Fruit fly (Drosophila melanogaster) whole organism, prepupa: Measurements from ENCODE around the gene rho-5.

Source experiments
- Blimp-1 ChIP-seq: fragments of 200-800 bp; sonication (Bioruptor generic); optimal IDR thresholded peaks from 3 replicates; lab custom pipeline; 2017; ENCODE audit warnings: missing biosample characterization, missing genetic modification characterization, mild to moderate bottlenecking, moderate library complexity, missing genetic modification reagents
- CG10631 ChIP-seq: fragments of 200-800 bp; sonication (Bioruptor generic); optimal IDR thresholded peaks from 2 replicates; lab custom pipeline; 2016; ENCODE audit warnings: missing biosample characterization, missing genetic modification characterization
- CG10669 ChIP-seq: fragments of 200-800 bp; sonication (Bioruptor generic); optimal IDR thresholded peaks from 3 replicates; lab custom pipeline; 2018; ENCODE audit warnings: missing biosample characterization, mild to moderate bottlenecking, missing genetic modification characterization, moderate library complexity
- CG11294 ChIP-seq: fragments of 200-800 bp; sonication (Bioruptor generic); IDR thresholded peaks from 2 replicates; pipeline ENCODE4 v1.3.6; 2022; ENCODE audit warnings: missing biosample characterization, missing genetic modification characterization
- CG11762 ChIP-seq: fragments of 200-800 bp; sonication (Bioruptor generic); optimal IDR thresholded peaks from 3 replicates; lab custom pipeline; 2016; ENCODE audit warnings: missing biosample characterization, missing genetic modification characterization; ENCODE audit not compliant: insufficient read depth
- CG11902 ChIP-seq: fragments of 200-800 bp; sonication (Bioruptor generic); optimal IDR thresholded peaks from 3 replicates; lab custom pipeline; 2016; ENCODE audit warnings: missing biosample characterization, missing genetic modification characterization
- CG15336 ChIP-seq: fragments of 200-800 bp; sonication (Bioruptor generic); IDR thresholded peaks from 2 replicates; pipeline ENCODE4 v1.3.6; 2022; ENCODE audit warnings: missing biosample characterization, missing genetic modification characterization
- CG1621 ChIP-seq: fragments of 200-800 bp; sonication (Bioruptor generic); optimal IDR thresholded peaks from 3 replicates; lab custom pipeline; 2018; ENCODE audit warnings: missing biosample characterization, mild to moderate bottlenecking, missing genetic modification characterization
- CG3032 ChIP-seq: fragments of 200-800 bp; optimal IDR thresholded peaks from 2 replicates; lab custom pipeline; 2019; ENCODE audit warnings: missing biosample characterization, mild to moderate bottlenecking, missing genetic modification characterization, moderate library complexity
- CG31627 ChIP-seq: fragments of 200-800 bp; sonication (Bioruptor generic); optimal IDR thresholded peaks from 3 replicates; lab custom pipeline; 2016; ENCODE audit warnings: missing biosample characterization, missing genetic modification characterization
- CG32006 ChIP-seq: fragments of 200-800 bp; sonication (Bioruptor generic); optimal IDR thresholded peaks from 3 replicates; lab custom pipeline; 2017; ENCODE audit warnings: missing biosample characterization, mild to moderate bottlenecking, missing genetic modification characterization
- CG34406 ChIP-seq: fragments of 200-800 bp; sonication (Bioruptor generic); optimal IDR thresholded peaks from 3 replicates; lab custom pipeline; 2016; ENCODE audit warnings: missing biosample characterization, missing genetic modification characterization
- CG4318 ChIP-seq: fragments of 200-800 bp; sonication (Bioruptor generic); optimal IDR thresholded peaks from 3 replicates; lab custom pipeline; 2017; ENCODE audit warnings: missing biosample characterization, mild to moderate bottlenecking, missing genetic modification characterization
- CG6163 ChIP-seq: fragments of 200-800 bp; sonication (Bioruptor generic); IDR thresholded peaks from 3 replicates; pipeline ENCODE4 v1.3.6; 2022; ENCODE audit warnings: missing biosample characterization, missing genetic modification characterization
- CG6276 ChIP-seq: fragments of 200-800 bp; sonication (Bioruptor generic); optimal IDR thresholded peaks from 2 replicates; lab custom pipeline; 2017; ENCODE audit warnings: missing biosample characterization, mild to moderate bottlenecking, missing genetic modification characterization
- CG6792 ChIP-seq: fragments of 200-800 bp; sonication (Bioruptor generic); optimal IDR thresholded peaks from 3 replicates; lab custom pipeline; 2016; ENCODE audit warnings: missing biosample characterization, missing genetic modification characterization
- CG6808 ChIP-seq: fragments of 200-800 bp; sonication (Bioruptor generic); optimal IDR thresholded peaks from 3 replicates; lab custom pipeline; 2017; ENCODE audit warnings: missing biosample characterization, missing genetic modification characterization, mild to moderate bottlenecking, moderate library complexity, missing genetic modification reagents
- CG6854 ChIP-seq: fragments of 200-800 bp; sonication (Bioruptor generic); optimal IDR thresholded peaks from 2 replicates; lab custom pipeline; 2017; ENCODE audit warnings: missing biosample characterization, mild to moderate bottlenecking, missing genetic modification characterization
- CG7368 ChIP-seq: fragments of 200-800 bp; sonication (Bioruptor generic); optimal IDR thresholded peaks from 3 replicates; lab custom pipeline; 2016; ENCODE audit warnings: missing biosample characterization, missing genetic modification characterization
- CG8119 ChIP-seq: fragments of 200-800 bp; sonication (Bioruptor generic); IDR thresholded peaks from 3 replicates; pipeline ENCODE4 v1.3.6; 2022; ENCODE audit warnings: missing biosample characterization, missing genetic modification characterization
- CG8319 ChIP-seq: fragments of 200-800 bp; sonication (Bioruptor generic); optimal IDR thresholded peaks from 3 replicates; lab custom pipeline; 2016; ENCODE audit warnings: missing biosample characterization, missing genetic modification characterization
- CG8632 ChIP-seq: fragments of 200-800 bp; sonication (Bioruptor generic); optimal IDR thresholded peaks from 3 replicates; lab custom pipeline; 2016; ENCODE audit warnings: missing biosample characterization, missing genetic modification characterization
- CG9139 ChIP-seq: fragments of 200-800 bp; sonication (Bioruptor generic); optimal IDR thresholded peaks from 3 replicates; lab custom pipeline; 2017; ENCODE audit warnings: missing biosample characterization, mild to moderate bottlenecking, missing genetic modification characterization
- Eip75B ChIP-seq: fragments of 200-800 bp; sonication (Bioruptor generic); optimal IDR thresholded peaks from 3 replicates; lab custom pipeline; 2016; ENCODE audit warnings: missing biosample characterization, missing genetic modification characterization
- Eip78C ChIP-seq: fragments of 200-800 bp; sonication (Bioruptor generic); peaks from one replicate; lab custom pipeline; 2016; ENCODE audit warnings: missing biosample characterization, missing genetic modification characterization
- Eip93F ChIP-seq: fragments of 200-800 bp; sonication (Bioruptor generic); optimal IDR thresholded peaks from 2 replicates; lab custom pipeline; 2016; ENCODE audit warnings: missing biosample characterization, mild to moderate bottlenecking, missing genetic modification characterization
- Ets21C ChIP-seq: fragments of 200-800 bp; sonication (Bioruptor generic); optimal IDR thresholded peaks from 3 replicates; lab custom pipeline; 2016; ENCODE audit warnings: missing biosample characterization, missing genetic modification characterization
- Ets96B ChIP-seq: fragments of 200-800 bp; optimal IDR thresholded peaks from 2 replicates; lab custom pipeline; 2019; ENCODE audit warnings: missing biosample characterization, mild to moderate bottlenecking, missing genetic modification characterization, moderate library complexity
- Gug ChIP-seq: fragments of 200-800 bp; sonication (Bioruptor generic); IDR thresholded peaks from 2 replicates; pipeline ENCODE4 v1.3.6; 2022; ENCODE audit warnings: missing biosample characterization, missing genetic modification characterization
- Hr39 ChIP-seq: fragments of 200-800 bp; sonication (Bioruptor generic); optimal IDR thresholded peaks from 2 replicates; lab custom pipeline; 2016; ENCODE audit warnings: missing biosample characterization, missing genetic modification characterization
- Hr4 ChIP-seq: fragments of 200-800 bp; sonication (Bioruptor generic); optimal IDR thresholded peaks from 3 replicates; lab custom pipeline; 2016; ENCODE audit warnings: missing biosample characterization, missing genetic modification characterization
- Lpt ChIP-seq: fragments of 200-800 bp; sonication (Bioruptor generic); optimal IDR thresholded peaks from 3 replicates; lab custom pipeline; 2016; ENCODE audit warnings: missing biosample characterization, missing genetic modification characterization
- OdsH ChIP-seq: fragments of 200-800 bp; sonication (Bioruptor generic); optimal IDR thresholded peaks from 3 replicates; lab custom pipeline; 2016; ENCODE audit warnings: missing biosample characterization, missing genetic modification characterization
- Smox ChIP-seq: fragments of 200-800 bp; sonication (Bioruptor generic); optimal IDR thresholded peaks from 3 replicates; lab custom pipeline; 2016; ENCODE audit warnings: missing biosample characterization, missing genetic modification characterization
- Sox14 ChIP-seq: fragments of 200-800 bp; sonication (Bioruptor generic); optimal IDR thresholded peaks from 3 replicates; lab custom pipeline; 2016; ENCODE audit warnings: missing biosample characterization, missing genetic modification characterization
- achi ChIP-seq: fragments of 200-800 bp; sonication (Bioruptor generic); optimal IDR thresholded peaks from 3 replicates; lab custom pipeline; 2016; ENCODE audit warnings: missing biosample characterization, missing genetic modification characterization
- cyc ChIP-seq: fragments of 200-800 bp; sonication (Bioruptor generic); optimal IDR thresholded peaks from 3 replicates; lab custom pipeline; 2016; ENCODE audit warnings: missing biosample characterization, missing genetic modification characterization
- dac ChIP-seq: fragments of 200-800 bp; sonication (Bioruptor generic); optimal IDR thresholded peaks from 2 replicates; lab custom pipeline; 2017; ENCODE audit warnings: missing biosample characterization, mild to moderate bottlenecking, missing genetic modification characterization
- eg ChIP-seq: fragments of 200-800 bp; sonication (Bioruptor generic); IDR thresholded peaks from 3 replicates; pipeline ENCODE4 v1.3.6; 2022; ENCODE audit warnings: missing biosample characterization, missing genetic modification characterization
- esn ChIP-seq: fragments of 200-800 bp; sonication (Bioruptor generic); optimal IDR thresholded peaks from 2 replicates; lab custom pipeline; 2016; ENCODE audit warnings: missing biosample characterization, mild to moderate bottlenecking, missing genetic modification characterization, moderate library complexity
- fd59A ChIP-seq: fragments of 200-800 bp; sonication (Bioruptor generic); optimal IDR thresholded peaks from 2 replicates; lab custom pipeline; 2017; ENCODE audit warnings: missing biosample characterization, mild to moderate bottlenecking, missing genetic modification characterization, missing genetic modification reagents
- fd85E ChIP-seq: fragments of 200-800 bp; sonication (Bioruptor generic); optimal IDR thresholded peaks from 3 replicates; lab custom pipeline; 2016; ENCODE audit warnings: missing biosample characterization, missing genetic modification characterization
- fkh ChIP-seq: fragments of 200-800 bp; sonication (Bioruptor generic); optimal IDR thresholded peaks from 3 replicates; lab custom pipeline; 2017; ENCODE audit warnings: missing biosample characterization, mild to moderate bottlenecking, missing genetic modification characterization, moderate library complexity
- net ChIP-seq: fragments of 200-800 bp; sonication (Bioruptor generic); optimal IDR thresholded peaks from 3 replicates; lab custom pipeline; 2016; ENCODE audit warnings: missing biosample characterization, missing genetic modification characterization
- pdm3 ChIP-seq: fragments of 200-800 bp; sonication (Bioruptor generic); optimal IDR thresholded peaks from 3 replicates; lab custom pipeline; 2016; ENCODE audit warnings: missing biosample characterization, missing genetic modification characterization
- salr ChIP-seq, 2 experiments: fragments of 200-800 bp; sonication (Bioruptor generic); optimal IDR thresholded peaks; 3 replicates each; lab custom pipeline; 2016 to 2018; ENCODE audit warnings: missing biosample characterization in 2 of 2, missing genetic modification characterization in 2 of 2, mild to moderate bottlenecking in 1 of 2
- spab ChIP-seq: fragments of 200-800 bp; sonication (Bioruptor generic); optimal IDR thresholded peaks from 2 replicates; lab custom pipeline; 2017; ENCODE audit warnings: missing biosample characterization, mild to moderate bottlenecking, missing genetic modification characterization, missing genetic modification reagents
- ss ChIP-seq, 2 experiments: fragments of 200-800 bp; sonication (Bioruptor generic); optimal IDR thresholded peaks; 2 replicates in 1 of 2; 3 replicates in 1 of 2; lab custom pipeline; 2017 to 2018; ENCODE audit warnings: mild to moderate bottlenecking in 2 of 2, missing biosample characterization in 2 of 2, missing genetic modification characterization in 2 of 2, moderate library complexity in 1 of 2
- svp ChIP-seq: fragments of 200-800 bp; sonication (Bioruptor generic); peaks from one replicate; lab custom pipeline; 2016; ENCODE audit warnings: missing biosample characterization, missing genetic modification characterization
- topi ChIP-seq: fragments of 200-800 bp; sonication (Bioruptor generic); optimal IDR thresholded peaks from 3 replicates; lab custom pipeline; 2016; ENCODE audit warnings: missing biosample characterization, missing genetic modification characterization
- vri ChIP-seq: fragments of 200-800 bp; sonication (Bioruptor generic); optimal IDR thresholded peaks from 3 replicates; lab custom pipeline; 2016; ENCODE audit warnings: missing biosample characterization, mild to moderate bottlenecking, missing genetic modification characterization

Gene rho-5

dm6 chr2L:10386208-10386805, 12.6 kb upstream of the rho-5 start, which contains the start of the genes Cdk1 and mRpS7:
Gene Cdk1, minus strand, starts transcription at chr2L:10386262.
Gene mRpS7, plus strand, starts transcription at chr2L:10386662.
- TF ChIP-seq OdsH, result peak; percentile 78
- no peak for TF ChIP-seq spab
- TF ChIP-seq CG11294 (GFP tag; lab: Robert Waterston, UW), result no peak; the same call in 1 of the 2 replicates
- peak; percentile 55 for TF ChIP-seq CG34406
- peak; percentile 74 for TF ChIP-seq CG31627 (GFP tag; lab: Kevin White, UChicago)
- TF ChIP-seq salr (GFP tag; optimal IDR thresholded peaks at IDR 0.05; lab: Kevin White, UChicago), result peak in 1 of 2 experiments; percentile 69
- no peak for TF ChIP-seq CG6163 (GFP tag; lab: Robert Waterston, UW)
- TF ChIP-seq ss (GFP tag; optimal IDR thresholded peaks at IDR 0.05; lab: Kevin White, UChicago), result peak in 1 of 2 experiments; percentile 68
- TF ChIP-seq Smox (GFP tag; lab: Kevin White, UChicago), result peak; percentile 74
- peak; percentile 67 for TF ChIP-seq CG10669 (GFP tag; lab: Kevin White, UChicago)
- peak; percentile 78 for TF ChIP-seq pdm3
- peak; percentile 72 for TF ChIP-seq cyc (GFP tag; lab: Kevin White, UChicago)
- TF ChIP-seq svp, result no peak
- peak; percentile 74 for TF ChIP-seq Sox14
- peak; percentile 57 for TF ChIP-seq CG4318 (GFP tag; lab: Kevin White, UChicago)
- peak; percentile 44 for TF ChIP-seq CG11762 (GFP tag; lab: Kevin White, UChicago)
- no peak; the same call in 1 of the 3 replicates for TF ChIP-seq eg (GFP tag; lab: Robert Waterston, UW)
- peak; percentile 69 for TF ChIP-seq Eip75B (GFP tag; lab: Kevin White, UChicago)
- peak; percentile 73 for TF ChIP-seq Hr4 (GFP tag; lab: Kevin White, UChicago)
- peak; percentile 91 for TF ChIP-seq Eip78C (GFP tag; lab: Kevin White, UChicago)
- no peak for TF ChIP-seq CG6808 (GFP tag; lab: Kevin White, UChicago)
- peak; percentile 53 for TF ChIP-seq CG6792 (GFP tag; lab: Kevin White, UChicago)
- peak; percentile 51 for TF ChIP-seq CG8632 (GFP tag; lab: Kevin White, UChicago)
- TF ChIP-seq CG6276 (GFP tag; lab: Kevin White, UChicago), result no peak
- TF ChIP-seq Lpt (GFP tag; lab: Kevin White, UChicago), result peak; percentile 48
- no peak for TF ChIP-seq CG6854 (GFP tag; lab: Kevin White, UChicago)
- no peak for TF ChIP-seq Gug (GFP tag; lab: Robert Waterston, UW)
- no peak for TF ChIP-seq CG9139 (GFP tag; lab: Kevin White, UChicago)
- no peak for TF ChIP-seq Eip93F
- TF ChIP-seq Ets96B (tag; lab: Kevin White, UChicago), result peak; percentile 68
- no peak for TF ChIP-seq net (GFP tag; lab: Kevin White, UChicago)
- peak; percentile 72 for TF ChIP-seq CG10631 (GFP tag; lab: Kevin White, UChicago)
- peak; percentile 74 for TF ChIP-seq topi (GFP tag; lab: Kevin White, UChicago)
- peak; percentile 79; the same call in 2 of the 3 replicates for TF ChIP-seq CG8119 (GFP tag; lab: Robert Waterston, UW)
- TF ChIP-seq Ets21C (GFP tag; lab: Kevin White, UChicago), result peak; percentile 59
- TF ChIP-seq CG7368 (GFP tag; lab: Kevin White, UChicago), result peak; percentile 22
- TF ChIP-seq fd59A, result no peak
- peak; percentile 56 for TF ChIP-seq CG11902
- peak; percentile 63 for TF ChIP-seq achi (GFP tag; lab: Kevin White, UChicago)
- TF ChIP-seq vri (GFP tag; lab: Kevin White, UChicago), result no peak
- no peak for TF ChIP-seq fd85E (GFP tag; lab: Kevin White, UChicago)
- TF ChIP-seq Hr39 (GFP tag; lab: Kevin White, UChicago), result peak; percentile 71
- no peak for TF ChIP-seq fkh (GFP tag; lab: Kevin White, UChicago)
- TF ChIP-seq esn (GFP tag; lab: Kevin White, UChicago), result peak; percentile 77
- peak; percentile 65 for TF ChIP-seq CG15336
- no peak for TF ChIP-seq CG32006 (GFP tag; lab: Kevin White, UChicago)
- TF ChIP-seq dac, result peak; percentile 28
- TF ChIP-seq Blimp-1 (GFP tag; lab: Kevin White, UChicago), result no peak
- peak; percentile 71 for TF ChIP-seq CG3032 (tag; lab: Kevin White, UChicago)
- TF ChIP-seq CG1621, result no peak
- no peak for TF ChIP-seq CG8319 (GFP tag; lab: Kevin White, UChicago)
